Fruit fly (Drosophila melanogaster) whole organism, embryonic: Measurements from ENCODE around the gene Myo10A.

Experiments used
- Abd-B ChIP-seq: fragments of 200-800 bp; sonication (Bioruptor generic); optimal IDR thresholded peaks from 2 replicates; lab custom pipeline; 2018; ENCODE audit warnings: missing biosample characterization, mild to moderate bottlenecking, missing genetic modification characterization, moderate library complexity
- Aef1 ChIP-seq: fragments of 200-800 bp; sonication (Bioruptor generic); IDR thresholded peaks from 3 replicates; pipeline ENCODE4 v1.3.6; 2022; ENCODE audit warnings: missing biosample characterization, missing genetic modification characterization
- Atf6 ChIP-seq: fragments of 200-800 bp; sonication (Bioruptor generic); IDR thresholded peaks from 2 replicates; pipeline ENCODE4 v1.3.6; 2022; ENCODE audit warnings: missing biosample characterization, missing genetic modification characterization
- B-H1 ChIP-seq: fragments of 200-800 bp; sonication (Bioruptor generic); IDR thresholded peaks from 3 replicates; pipeline ENCODE4 v1.3.6; 2022; ENCODE audit warnings: missing biosample characterization, missing genetic modification characterization
- CG10654 ChIP-seq: fragments of 200-800 bp; sonication (Bioruptor generic); optimal IDR thresholded peaks from 2 replicates; lab custom pipeline; 2016; ENCODE audit warnings: missing biosample characterization, missing genetic modification characterization
- CG11247 ChIP-seq: fragments of 200-800 bp; sonication (Bioruptor generic); IDR thresholded peaks from 2 replicates; pipeline ENCODE4 v1.3.6; 2022; ENCODE audit warnings: missing biosample characterization, missing genetic modification characterization
- CG11723 ChIP-seq: fragments of 200-800 bp; sonication (Bioruptor generic); optimal IDR thresholded peaks from 2 replicates; lab custom pipeline; 2017; ENCODE audit warnings: missing biosample characterization, mild to moderate bottlenecking, missing genetic modification characterization
- CG1233 ChIP-seq: fragments of 200-800 bp; sonication (Bioruptor generic); optimal IDR thresholded peaks from 4 replicates; lab custom pipeline; 2018; ENCODE audit warnings: missing biosample characterization, mild to moderate bottlenecking, missing genetic modification characterization
- CG14014 ChIP-seq: fragments of 200-800 bp; sonication (Bioruptor generic); IDR thresholded peaks from 2 replicates; pipeline ENCODE4 v1.3.6; 2022; ENCODE audit warnings: missing biosample characterization, missing genetic modification characterization
- CG14441 ChIP-seq: fragments of 200-800 bp; sonication (Bioruptor generic); IDR thresholded peaks from 2 replicates; pipeline ENCODE4 v1.3.6; 2022; ENCODE audit warnings: missing biosample characterization, missing genetic modification characterization
- CG17328 ChIP-seq: fragments of 200-800 bp; sonication (Bioruptor generic); IDR thresholded peaks from 2 replicates; pipeline ENCODE4 v1.3.6; 2022; ENCODE audit warnings: missing biosample characterization, missing genetic modification characterization
- CG17359 ChIP-seq: fragments of 200-800 bp; sonication (Bioruptor generic); optimal IDR thresholded peaks from 3 replicates; lab custom pipeline; 2018; ENCODE audit warnings: missing biosample characterization, mild to moderate bottlenecking, missing genetic modification characterization, moderate library complexity
- CG17829 ChIP-seq: fragments of 200-800 bp; optimal IDR thresholded peaks from 2 replicates; lab custom pipeline; 2019; ENCODE audit warnings: missing biosample characterization, mild to moderate bottlenecking, missing genetic modification characterization, moderate library complexity
- CG31441 ChIP-seq: fragments of 200-800 bp; sonication (Bioruptor generic); IDR thresholded peaks from 2 replicates; pipeline ENCODE4 v1.3.6; 2022; ENCODE audit warnings: missing biosample characterization, missing genetic modification characterization
- CG4424 ChIP-seq: fragments of 200-800 bp; sonication (Bioruptor generic); optimal IDR thresholded peaks from 3 replicates; lab custom pipeline; 2016; ENCODE audit warnings: missing biosample characterization, missing genetic modification characterization
- CG4707 ChIP-seq: fragments of 200-800 bp; sonication (Bioruptor generic); optimal IDR thresholded peaks from 2 replicates; lab custom pipeline; 2018; ENCODE audit warnings: missing biosample characterization, mild to moderate bottlenecking, missing genetic modification characterization, moderate library complexity
- CG8388 ChIP-seq: fragments of 200-800 bp; sonication (Bioruptor generic); optimal IDR thresholded peaks from 2 replicates; lab custom pipeline; 2019; ENCODE audit warnings: missing biosample characterization, mild to moderate bottlenecking, missing genetic modification characterization, moderate library complexity
- CG8478 ChIP-seq: fragments of >200 bp; optimal IDR thresholded peaks from 2 replicates; lab custom pipeline; 2018
- CG9817 ChIP-seq: fragments of 200-800 bp; sonication (Bioruptor generic); optimal IDR thresholded peaks from 2 replicates; lab custom pipeline; 2018; ENCODE audit warnings: missing biosample characterization, mild to moderate bottlenecking, missing genetic modification characterization, moderate library complexity
- CoRest ChIP-seq: fragments of 200-800 bp; sonication (Bioruptor generic); optimal IDR thresholded peaks from 3 replicates; lab custom pipeline; 2018; ENCODE audit warnings: missing biosample characterization, mild to moderate bottlenecking, missing genetic modification characterization, moderate library complexity
- Deaf1 ChIP-seq: fragments of 200-800 bp; optimal IDR thresholded peaks from 3 replicates; lab custom pipeline; 2019; ENCODE audit warnings: missing biosample characterization, mild to moderate bottlenecking, missing genetic modification characterization, moderate library complexity
- Dek ChIP-seq: fragments of 200-800 bp; sonication (Bioruptor generic); optimal IDR thresholded peaks from 3 replicates; lab custom pipeline; 2019; ENCODE audit warnings: missing biosample characterization, mild to moderate bottlenecking, missing genetic modification characterization, moderate library complexity
- Eip74EF ChIP-seq, 2 experiments: fragments of 200-800 bp in 1 of 2; fragments of >200 bp in 1 of 2; sonication (Bioruptor generic) in 1 of 2; optimal IDR thresholded peaks; 2 replicates each; lab custom pipeline; 2017 to 2019; ENCODE audit warnings: missing biosample characterization in 2 of 2, missing genetic modification characterization in 2 of 2, mild to moderate bottlenecking in 1 of 2, moderate library complexity in 1 of 2
- Hmr ChIP-seq: fragments of 200-800 bp; sonication (Bioruptor generic); optimal IDR thresholded peaks from 3 replicates; lab custom pipeline; 2017; ENCODE audit warnings: mild to moderate bottlenecking, missing biosample characterization, missing genetic modification reagents, missing genetic modification characterization
- Nf-YB ChIP-seq: fragments of 200-800 bp; sonication (Bioruptor generic); optimal IDR thresholded peaks from 3 replicates; lab custom pipeline; 2019; ENCODE audit warnings: missing biosample characterization, mild to moderate bottlenecking, missing genetic modification characterization, moderate library complexity
- Nf-YC ChIP-seq: fragments of 200-800 bp; optimal IDR thresholded peaks from 3 replicates; lab custom pipeline; 2019; ENCODE audit warnings: missing biosample characterization, mild to moderate bottlenecking, missing genetic modification characterization, moderate library complexity
- NfI ChIP-seq: fragments of 200-800 bp; sonication (Bioruptor generic); optimal IDR thresholded peaks from 3 replicates; lab custom pipeline; 2018; ENCODE audit warnings: missing biosample characterization, mild to moderate bottlenecking, missing genetic modification characterization, moderate library complexity
- Oli ChIP-seq: fragments of 200-800 bp; sonication (Bioruptor generic); optimal IDR thresholded peaks from 2 replicates; lab custom pipeline; 2018; ENCODE audit warnings: missing biosample characterization, mild to moderate bottlenecking, missing genetic modification characterization, moderate library complexity
- Six4 ChIP-seq: fragments of 200-800 bp; sonication (Bioruptor generic); optimal IDR thresholded peaks from 2 replicates; lab custom pipeline; 2016; ENCODE audit warnings: missing biosample characterization, missing genetic modification characterization
- Spps ChIP-seq: fragments of 200-800 bp; sonication (Bioruptor generic); optimal IDR thresholded peaks from 2 replicates; lab custom pipeline; 2018; ENCODE audit warnings: missing biosample characterization, mild to moderate bottlenecking, missing genetic modification characterization
- TFAM ChIP-seq: fragments of 200-800 bp; sonication (Bioruptor generic); optimal IDR thresholded peaks from 2 replicates; lab custom pipeline; 2017; ENCODE audit warnings: missing biosample characterization, missing genetic modification characterization, inconsistent platforms
- ap ChIP-seq: fragments of 200-800 bp; sonication (Bioruptor generic); IDR thresholded peaks from 2 replicates; pipeline ENCODE4 v1.3.6; 2022; ENCODE audit warnings: missing biosample characterization, missing genetic modification characterization
- ara ChIP-seq: fragments of 200-800 bp; sonication (Bioruptor generic); IDR thresholded peaks from 2 replicates; pipeline ENCODE4 v1.3.6; 2022; ENCODE audit warnings: missing biosample characterization, missing genetic modification characterization
- az2 ChIP-seq: fragments of 200-800 bp; sonication (Bioruptor generic); optimal IDR thresholded peaks from 3 replicates; lab custom pipeline; 2016; ENCODE audit warnings: missing biosample characterization, missing genetic modification characterization
- ci ChIP-seq: fragments of 200-800 bp; sonication (Bioruptor generic); IDR thresholded peaks from 3 replicates; pipeline ENCODE4 v1.3.6; 2022; ENCODE audit warnings: missing biosample characterization, missing genetic modification characterization
- croc ChIP-seq: fragments of 200-800 bp; sonication (Bioruptor generic); conservative IDR thresholded peaks from 3 replicates; pipeline ENCODE4 v1.3.6; 2022; ENCODE audit warnings: missing biosample characterization, missing genetic modification characterization
- dmrt11E ChIP-seq: fragments of 200-800 bp; sonication (Bioruptor generic); optimal IDR thresholded peaks from 3 replicates; lab custom pipeline; 2018; ENCODE audit warnings: missing biosample characterization, mild to moderate bottlenecking, missing genetic modification characterization, moderate library complexity
- fd3F ChIP-seq: fragments of 200-800 bp; sonication (Bioruptor generic); optimal IDR thresholded peaks from 2 replicates; lab custom pipeline; 2018; ENCODE audit warnings: missing biosample characterization, mild to moderate bottlenecking, missing genetic modification characterization, moderate library complexity
- fd96Cb ChIP-seq: fragments of 200-800 bp; sonication (Bioruptor generic); optimal IDR thresholded peaks from 2 replicates; lab custom pipeline; 2018; ENCODE audit warnings: missing biosample characterization, mild to moderate bottlenecking, missing genetic modification characterization, moderate library complexity
- jigr1 ChIP-seq: fragments of 200-800 bp; sonication (Bioruptor generic); IDR thresholded peaks from 3 replicates; pipeline ENCODE4 v1.3.6; 2022; ENCODE audit warnings: missing biosample characterization, missing genetic modification characterization
- klu ChIP-seq: fragments of 200-800 bp; sonication (Bioruptor generic); IDR thresholded peaks from 2 replicates; pipeline ENCODE4 v1.3.6; 2022; ENCODE audit warnings: missing biosample characterization, missing genetic modification characterization
- kni ChIP-seq: fragments of 200-800 bp; sonication (Bioruptor generic); optimal IDR thresholded peaks from 3 replicates; lab custom pipeline; 2017; ENCODE audit warnings: mild to moderate bottlenecking, missing biosample characterization, missing genetic modification reagents, missing genetic modification characterization
- lmd ChIP-seq: fragments of 200-800 bp; sonication (Bioruptor generic); IDR thresholded peaks from 2 replicates; pipeline ENCODE4 v1.3.6; 2022; ENCODE audit warnings: missing biosample characterization, missing genetic modification characterization
- lola ChIP-seq, 3 experiments: fragments of >200 bp in 2 of 3; fragments of 200-800 bp in 1 of 3; sonication (Bioruptor generic) in 1 of 3; optimal IDR thresholded peaks; 2 replicates each; lab custom pipeline; 2017 to 2019; ENCODE audit warnings: missing biosample characterization in 3 of 3, missing genetic modification characterization in 3 of 3, mild to moderate bottlenecking in 1 of 3, moderate library complexity in 1 of 3
- nerfin-1 ChIP-seq: fragments of 200-800 bp; sonication (Bioruptor generic); optimal IDR thresholded peaks from 3 replicates; lab custom pipeline; 2019; ENCODE audit warnings: missing biosample characterization, mild to moderate bottlenecking, missing genetic modification characterization, moderate library complexity
- pfk ChIP-seq: fragments of 200-800 bp; sonication (Bioruptor generic); optimal IDR thresholded peaks from 2 replicates; lab custom pipeline; 2018; ENCODE audit warnings: missing biosample characterization, mild to moderate bottlenecking, missing genetic modification characterization, moderate library complexity
- sens ChIP-seq: fragments of 200-800 bp; sonication (Bioruptor generic); peaks from one replicate; lab custom pipeline; 2016; ENCODE audit warnings: missing biosample characterization, missing genetic modification characterization
- sisA ChIP-seq: fragments of 200-800 bp; sonication (Bioruptor generic); IDR thresholded peaks from 2 replicates; pipeline ENCODE4 v1.3.6; 2022; ENCODE audit warnings: missing biosample characterization, missing genetic modification characterization

Myo10A gene

DNA sequence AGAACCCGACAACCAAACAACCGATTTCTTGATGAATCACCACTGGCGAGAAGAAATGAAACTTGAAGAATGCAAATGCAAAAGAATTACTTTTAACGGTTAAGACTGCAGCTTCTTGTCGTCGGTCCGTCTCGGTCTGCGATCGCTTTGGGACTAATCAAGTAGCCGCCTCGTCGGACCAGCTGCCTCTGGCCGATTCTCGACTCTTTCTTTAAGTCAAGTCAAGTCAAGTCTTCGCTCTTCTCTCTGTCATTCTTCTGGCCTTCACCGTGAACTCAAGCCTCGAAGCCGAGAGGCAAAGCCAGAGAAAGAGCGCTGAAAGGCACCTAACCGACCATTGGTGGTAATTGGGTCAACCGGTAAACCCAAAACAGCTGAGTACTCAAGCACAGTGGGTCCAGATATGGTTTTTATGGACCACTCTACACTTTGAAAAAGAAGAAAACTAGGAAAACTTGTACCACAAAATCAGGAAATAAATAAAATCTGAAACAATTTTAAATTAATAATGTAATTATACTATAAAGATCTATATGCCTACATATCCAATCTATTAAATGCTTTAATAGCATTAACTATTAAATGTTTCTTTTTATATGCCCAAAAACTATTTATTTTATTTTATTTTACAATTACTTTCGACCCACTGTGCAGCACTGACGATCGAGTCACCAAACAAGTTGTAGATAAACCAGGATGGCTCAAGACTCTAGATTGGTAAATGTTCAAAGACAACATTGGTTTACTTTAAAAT, 36.5 kb downstream of the Myo10A start, which contains the start of gene C901 (continued):
- TF ChIP-seq Oli (peak; percentile 79), sens (peak; percentile 80), CG10654 (GFP tag; lab: Kevin White, UChicago) (peak; percentile 23), Hmr (GFP tag; lab: Kevin White, UChicago) (peak; percentile 45), Eip74EF (GFP tag; optimal IDR thresholded peaks at IDR 0.05; lab: Kevin White, UChicago) (peak in 1 of 2 experiments; percentile 61), lmd (GFP tag; lab: Robert Waterston, UW) (peak; percentile 69), B-H1 (no peak), jigr1 (peak; percentile 46; the same call in 2 of the 3 replicates), CG14441 (peak; percentile 49; the same call in 1 of the 2 replicates), Spps (tag; lab: Kevin White, UChicago) (peak; percentile 61), CG17829 (tag; lab: Kevin White, UChicago) (peak; percentile 68), ap (GFP tag; lab: Robert Waterston, UW) (no peak), fd3F (GFP tag; lab: Kevin White, UChicago) (peak; percentile 29), Nf-YB (peak; percentile 52), CG31441 (GFP tag; lab: Robert Waterston, UW) (peak; percentile 89), Deaf1 (tag; lab: Kevin White, UChicago) (peak; percentile 37), ara (GFP tag; lab: Robert Waterston, UW) (peak; percentile 49; the same call in 1 of the 2 replicates), CG1233 (GFP tag; lab: Kevin White, UChicago) (peak; percentile 32), croc (GFP tag; lab: Robert Waterston, UW) (peak; percentile 68), az2 (GFP tag; lab: Kevin White, UChicago) (peak; percentile 59), CG17328 (GFP tag; lab: Robert Waterston, UW) (peak; percentile 51; the same call in 1 of the 2 replicates), lola (GFP tag; optimal IDR thresholded peaks at IDR 0.05; lab: Kevin White, UChicago) (peak in 1 of 3 experiments; percentile 82), NfI (GFP tag; lab: Kevin White, UChicago) (peak; percentile 35), Nf-YC (tag; lab: Kevin White, UChicago) (peak; percentile 52), CG4424 (peak; percentile 73), fd96Cb (tag; lab: Kevin White, UChicago) (peak; percentile 82), Abd-B (GFP tag; lab: Kevin White, UChicago) (peak; percentile 42), CG4707 (GFP tag; lab: Kevin White, UChicago) (peak; percentile 3), Six4 (peak; percentile 49), CG11247 (0 out of 2 replicates have a peak, but pooled peaks have one; percentile 30), Aef1 (GFP tag; lab: Robert Waterston, UW) (peak; percentile 52; the same call in 2 of the 3 replicates), TFAM (GFP tag; lab: Kevin White, UChicago) (no peak), CG14014 (peak; percentile 58; the same call in 1 of the 2 replicates), dmrt11E (tag; lab: Kevin White, UChicago) (peak; percentile 63), kni (GFP tag; lab: Kevin White, UChicago) (peak; percentile 41), CoRest (tag; lab: Kevin White, UChicago) (peak; percentile 85), sisA (GFP tag; lab: Robert Waterston, UW) (peak; percentile 61), nerfin-1 (tag; lab: Kevin White, UChicago) (peak; percentile 76), ci (GFP tag; lab: Robert Waterston, UW) (peak; percentile 73), CG11723 (GFP tag; lab: Kevin White, UChicago) (peak; percentile 43), CG9817 (peak; percentile 47), klu (GFP tag; lab: Robert Waterston, UW) (no peak), CG8388 (GFP tag; lab: Kevin White, UChicago) (peak; percentile 78), pfk (GFP tag; lab: Kevin White, UChicago) (no peak), CG8478 (lab: Kevin White, UChicago) (no peak), Dek (tag; lab: Kevin White, UChicago) (peak; percentile 6), Atf6 (GFP tag; lab: Robert Waterston, UW) (peak; percentile 21; the same call in 1 of the 2 replicates), CG17359 (tag; lab: Kevin White, UChicago) (peak; percentile 72)
